Worm (Caenorhabditis elegans) whole organism, L2 larva: ENCODE results near the gene tbh-1.

Experiments
- C34F6.9 ChIP-seq: fragments of 150-350 bp; optimal IDR thresholded peaks from 2 replicates; lab custom pipeline; 2014; ENCODE audit warnings: missing biosample characterization, missing genetic modification characterization
- F13H6.1 ChIP-seq: sonication (generic microtip); optimal IDR thresholded peaks from 2 replicates; lab custom pipeline; 2016; ENCODE audit warnings: missing genetic modification characterization, missing compliant biosample characterization
- R02D3.7 ChIP-seq: fragments of 150-350 bp; optimal IDR thresholded peaks from 2 replicates; lab custom pipeline; 2014; ENCODE audit warnings: missing biosample characterization, missing genetic modification characterization
- Y55F3AM.14 ChIP-seq: fragments of 200-800 bp; sonication (Bioruptor generic); optimal IDR thresholded peaks from 2 replicates; lab custom pipeline; 2018; ENCODE audit warnings: mild to moderate bottlenecking, missing genetic modification characterization, missing compliant biosample characterization
- ZK546.5 ChIP-seq: sonication (generic microtip); optimal IDR thresholded peaks from 2 replicates; lab custom pipeline; 2017; ENCODE audit warnings: missing biosample characterization, missing genetic modification characterization
- ama-1 ChIP-seq: fragments of 150-350 bp; optimal IDR thresholded peaks from 2 replicates; lab custom pipeline; 2018; ENCODE audit warnings: inconsistent platforms
- ceh-16 ChIP-seq: fragments of 150-350 bp; optimal IDR thresholded peaks from 2 replicates; lab custom pipeline; 2014; ENCODE audit warnings: missing biosample characterization, missing genetic modification characterization
- ceh-82 ChIP-seq: fragments of 150-350 bp; optimal IDR thresholded peaks from 2 replicates; lab custom pipeline; 2014; ENCODE audit warnings: missing biosample characterization, missing genetic modification characterization
- crh-2 ChIP-seq: sonication (generic microtip); optimal IDR thresholded peaks from 2 replicates; lab custom pipeline; 2017; ENCODE audit warnings: missing biosample characterization, missing genetic modification characterization
- dmd-4 ChIP-seq: sonication (generic microtip); optimal IDR thresholded peaks from 2 replicates; lab custom pipeline; 2017; ENCODE audit warnings: missing biosample characterization, missing genetic modification characterization
- egl-27 ChIP-seq: sonication (generic microtip); optimal IDR thresholded peaks from 3 replicates; lab custom pipeline; 2017; ENCODE audit warnings: missing biosample characterization, missing genetic modification reagents, missing genetic modification characterization
- elt-1 ChIP-seq: fragments of 150-350 bp; optimal IDR thresholded peaks from 2 replicates; lab custom pipeline; 2014; ENCODE audit warnings: missing biosample characterization, missing genetic modification characterization
- elt-3 ChIP-seq: sonication (generic microtip); optimal IDR thresholded peaks from 2 replicates; lab custom pipeline; 2017; ENCODE audit warnings: missing biosample characterization, missing genetic modification characterization
- fos-1 ChIP-seq: fragments of 150-350 bp; optimal IDR thresholded peaks from 2 replicates; lab custom pipeline; 2014; ENCODE audit warnings: missing biosample characterization, missing genetic modification characterization
- lin-11 ChIP-seq: fragments of 150-350 bp; sonication (generic microtip); optimal IDR thresholded peaks from 2 replicates; lab custom pipeline; 2014; ENCODE audit warnings: missing biosample characterization, missing genetic modification characterization, inconsistent platforms, mixed read lengths
- lin-13 ChIP-seq: fragments of 150-350 bp; optimal IDR thresholded peaks from 2 replicates; lab custom pipeline; 2014; ENCODE audit warnings: missing biosample characterization, missing genetic modification reagents, missing genetic modification characterization
- lsy-2 ChIP-seq, 2 experiments: fragments of 150-350 bp in 1 of 2; sonication (generic microtip) in 1 of 2; optimal IDR thresholded peaks; 2 replicates each; lab custom pipeline; 2014 to 2017; ENCODE audit warnings: missing biosample characterization in 2 of 2, missing genetic modification characterization in 2 of 2
- mab-5 ChIP-seq: fragments of 150-350 bp; optimal IDR thresholded peaks from 2 replicates; lab custom pipeline; 2014; ENCODE audit warnings: missing biosample characterization, missing genetic modification characterization
- mdl-1 ChIP-seq, 2 experiments: fragments of 150-350 bp in 1 of 2; sonication (generic microtip) in 1 of 2; optimal IDR thresholded peaks; 2 replicates each; lab custom pipeline; 2017; ENCODE audit warnings: missing biosample characterization in 2 of 2, missing genetic modification characterization in 2 of 2
- nhr-11 ChIP-seq: fragments of 150-350 bp; optimal IDR thresholded peaks from 2 replicates; lab custom pipeline; 2014; ENCODE audit warnings: missing biosample characterization, missing genetic modification characterization
- nhr-12 ChIP-seq: fragments of 150-350 bp; optimal IDR thresholded peaks from 2 replicates; lab custom pipeline; 2014; ENCODE audit warnings: missing biosample characterization, missing genetic modification characterization
- nhr-129 ChIP-seq: fragments of 150-350 bp; optimal IDR thresholded peaks from 2 replicates; lab custom pipeline; 2014; ENCODE audit warnings: missing biosample characterization, missing genetic modification characterization
- nhr-21 ChIP-seq: fragments of 150-350 bp; optimal IDR thresholded peaks from 2 replicates; lab custom pipeline; 2014; ENCODE audit warnings: missing biosample characterization, missing genetic modification characterization
- nhr-237 ChIP-seq: fragments of 150-350 bp; optimal IDR thresholded peaks from 2 replicates; lab custom pipeline; 2014; ENCODE audit warnings: missing biosample characterization, missing genetic modification characterization
- nhr-6 ChIP-seq: fragments of 150-350 bp; optimal IDR thresholded peaks from 2 replicates; lab custom pipeline; 2014; ENCODE audit warnings: missing biosample characterization, missing genetic modification characterization
- nhr-77 ChIP-seq: fragments of 150-350 bp; optimal IDR thresholded peaks from 2 replicates; lab custom pipeline; 2014; ENCODE audit warnings: missing biosample characterization, missing genetic modification characterization
- sem-4 ChIP-seq: fragments of 150-350 bp; optimal IDR thresholded peaks from 2 replicates; lab custom pipeline; 2014; ENCODE audit warnings: missing biosample characterization, missing genetic modification reagents, missing genetic modification characterization
- sma-9 ChIP-seq, 2 experiments: fragments of 150-350 bp in 1 of 2; sonication (generic microtip) in 1 of 2; optimal IDR thresholded peaks; 2 replicates each; lab custom pipeline; 2014 to 2016; ENCODE audit warnings: missing genetic modification characterization in 2 of 2, mild to moderate bottlenecking in 1 of 2, missing biosample characterization in 1 of 2, missing compliant biosample characterization in 1 of 2, missing genetic modification reagents in 1 of 2, moderate library complexity in 1 of 2
- snpc-4 ChIP-seq: fragments of 150-350 bp; optimal IDR thresholded peaks from 2 replicates; lab custom pipeline; 2014; ENCODE audit warnings: missing biosample characterization, missing genetic modification characterization
- unc-39 ChIP-seq: fragments of 150-350 bp; optimal IDR thresholded peaks from 2 replicates; lab custom pipeline; 2014; ENCODE audit warnings: missing biosample characterization, missing genetic modification characterization
- unc-62 ChIP-seq: fragments of 150-350 bp; optimal IDR thresholded peaks from 2 replicates; lab custom pipeline; 2014; ENCODE audit warnings: missing biosample characterization, missing genetic modification reagents, missing genetic modification characterization
- zag-1 ChIP-seq: fragments of 150-350 bp; optimal IDR thresholded peaks from 2 replicates; lab custom pipeline; 2014; ENCODE audit warnings: missing biosample characterization, missing genetic modification characterization
- ztf-11 ChIP-seq: sonication (generic microtip); optimal IDR thresholded peaks from 2 replicates; lab custom pipeline; 2017; ENCODE audit warnings: missing biosample characterization, missing genetic modification characterization
- ztf-4 ChIP-seq: fragments of 150-350 bp; optimal IDR thresholded peaks from 2 replicates; lab custom pipeline; 2014; ENCODE audit warnings: missing biosample characterization, missing genetic modification characterization

Gene tbh-1

DNA sequence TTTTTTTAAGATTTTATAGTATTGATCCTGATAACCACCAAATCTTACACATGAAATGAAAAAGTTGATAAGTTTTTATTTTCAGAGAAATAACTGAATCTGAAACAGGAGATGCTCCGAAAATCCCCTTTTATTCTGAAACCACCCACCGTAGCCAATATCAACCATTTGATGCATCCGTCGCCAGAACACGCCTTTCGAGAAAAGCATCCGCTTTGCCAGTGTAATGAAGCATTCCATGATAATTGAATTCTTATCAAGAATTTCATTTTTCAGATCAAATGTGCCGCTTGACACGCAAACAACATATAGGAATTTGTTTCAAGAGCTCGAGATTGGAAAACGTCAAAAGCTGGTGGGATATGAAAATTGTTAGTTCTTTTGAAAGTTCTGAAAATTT, at the start of gene tbh-1:
Gene tbh-1 (minus strand): TSS at position 101 of the 400 bp plus-strand sequence.
- TF ChIP-seq nhr-237 (tag; lab: Kevin White, UChicago) (no peak), crh-2 (tag; lab: Kevin White, UChicago) (no peak), elt-3 (tag; lab: Kevin White, UChicago) (no peak), mdl-1 (tag; optimal IDR thresholded peaks at IDR 0.05; lab: Kevin White, UChicago) (no peak), zag-1 (tag; lab: Kevin White, UChicago) (no peak), C34F6.9 (tag; lab: Kevin White, UChicago) (no peak), unc-62 (GFP tag; lab: Kevin White, UChicago) (no peak), nhr-77 (tag; lab: Kevin White, UChicago) (no peak), ceh-16 (tag; lab: Kevin White, UChicago) (no peak), F13H6.1 (tag; lab: Kevin White, UChicago) (no peak), ceh-82 (tag; lab: Kevin White, UChicago) (no peak)

DNA sequence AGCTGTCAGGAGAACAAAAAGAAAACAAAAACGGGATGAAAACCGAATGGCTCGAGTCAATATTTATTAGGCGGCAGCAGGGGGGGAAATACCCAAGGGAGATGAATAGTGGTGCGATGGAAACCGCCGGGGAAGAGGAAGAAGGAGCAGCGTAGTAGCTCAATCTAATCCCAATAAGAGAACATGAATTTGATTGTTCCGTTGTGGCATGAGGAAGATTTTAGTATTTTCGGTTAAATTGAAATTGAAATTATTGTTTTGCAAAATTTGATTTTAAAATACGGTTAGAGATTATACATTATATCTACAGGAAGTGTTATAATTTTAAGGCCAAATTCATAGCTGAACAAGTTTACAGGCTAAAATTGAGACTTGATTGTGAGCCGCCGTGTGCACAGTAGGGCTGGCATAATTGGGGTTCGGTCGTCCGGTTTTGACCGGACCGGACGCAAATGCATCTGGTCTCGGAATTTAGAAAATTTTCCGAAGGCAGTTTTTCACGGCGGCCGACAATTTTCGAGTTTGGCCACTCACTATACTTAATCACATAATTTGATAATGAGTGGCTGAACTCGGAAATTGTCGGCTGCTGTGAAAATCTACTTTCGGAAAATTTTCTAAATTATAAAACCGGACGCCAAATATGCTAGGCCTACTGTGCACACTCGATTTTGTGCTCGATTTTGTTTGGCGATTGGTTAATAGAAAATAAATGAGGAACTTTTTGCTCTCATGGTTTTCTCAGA, 47.5 kb upstream of the tbh-1 start:
- no peak for TF ChIP-seq ama-1 (lab: Kevin White, UChicago)
- TF ChIP-seq R02D3.7 = no peak
- peak; percentile 2 for TF ChIP-seq snpc-4
- TF ChIP-seq mab-5 (tag; lab: Kevin White, UChicago) = no peak
- TF ChIP-seq elt-1 (tag; lab: Kevin White, UChicago) = no peak

DNA sequence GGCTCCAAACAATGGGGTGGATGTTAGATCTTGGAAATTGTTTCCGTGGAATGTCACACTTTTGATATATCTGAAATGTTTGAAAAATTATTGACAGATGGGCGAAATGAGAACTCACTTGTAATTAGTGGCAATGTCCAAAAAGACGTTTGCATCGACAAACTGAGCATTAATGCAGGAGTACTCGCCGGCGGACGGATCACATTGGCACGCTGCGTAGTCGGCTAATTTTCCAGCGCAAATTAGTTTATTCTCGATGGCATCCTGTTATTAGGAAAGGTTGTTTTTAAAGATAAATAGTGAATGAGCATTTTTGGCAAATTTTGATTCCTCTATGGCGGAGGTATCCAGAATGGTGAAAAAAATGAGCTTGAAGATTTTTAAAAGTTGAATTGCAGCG, 46.1 kb upstream of the tbh-1 start:
- TF ChIP-seq R02D3.7 (no peak), C34F6.9 (tag; lab: Kevin White, UChicago) (no peak), nhr-21 (no peak), ztf-4 (tag; lab: Kevin White, UChicago) (no peak), ztf-11 (tag; lab: Kevin White, UChicago) (no peak), unc-62 (GFP tag; lab: Kevin White, UChicago) (no peak), nhr-129 (no peak), nhr-77 (tag; lab: Kevin White, UChicago) (no peak), nhr-237 (tag; lab: Kevin White, UChicago) (no peak), nhr-11 (tag; lab: Kevin White, UChicago) (no peak), sem-4 (tag; lab: Kevin White, UChicago) (no peak), mdl-1 (tag; optimal IDR thresholded peaks at IDR 0.05; lab: Kevin White, UChicago) (no peak), nhr-12 (tag; lab: Kevin White, UChicago) (no peak)

DNA sequence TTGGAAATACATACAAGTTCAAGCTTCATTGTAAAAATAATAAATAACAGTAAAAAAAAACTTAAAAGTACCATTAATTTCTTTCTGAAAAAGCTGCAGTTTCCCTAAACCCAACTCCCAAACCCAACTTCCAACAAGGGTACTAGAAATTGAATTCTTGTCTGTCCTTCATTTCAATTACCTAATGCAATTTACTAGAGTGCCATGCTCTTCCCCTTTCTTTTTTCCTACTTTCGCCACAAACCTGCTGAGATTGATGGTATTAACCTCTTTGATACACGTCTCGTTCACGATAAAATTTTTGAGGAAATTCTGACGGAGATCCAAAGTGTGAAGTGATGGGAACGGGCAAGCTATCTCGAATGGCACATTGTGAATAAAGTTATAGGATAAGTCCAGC, 43.2 kb upstream of the tbh-1 start:
- TF ChIP-seq C34F6.9 (tag; lab: Kevin White, UChicago) = no peak
- TF ChIP-seq elt-1 (tag; lab: Kevin White, UChicago) = no peak
- TF ChIP-seq nhr-6 (tag; lab: Kevin White, UChicago) = no peak
- no peak for TF ChIP-seq fos-1 (tag; lab: Kevin White, UChicago)
- no peak for TF ChIP-seq ZK546.5 (tag; lab: Kevin White, UChicago)
- no peak for TF ChIP-seq nhr-237 (tag; lab: Kevin White, UChicago)
- no peak for TF ChIP-seq lin-11 (tag; lab: Kevin White, UChicago)
- TF ChIP-seq lin-13 (GFP tag; lab: Kevin White, UChicago) = no peak

DNA sequence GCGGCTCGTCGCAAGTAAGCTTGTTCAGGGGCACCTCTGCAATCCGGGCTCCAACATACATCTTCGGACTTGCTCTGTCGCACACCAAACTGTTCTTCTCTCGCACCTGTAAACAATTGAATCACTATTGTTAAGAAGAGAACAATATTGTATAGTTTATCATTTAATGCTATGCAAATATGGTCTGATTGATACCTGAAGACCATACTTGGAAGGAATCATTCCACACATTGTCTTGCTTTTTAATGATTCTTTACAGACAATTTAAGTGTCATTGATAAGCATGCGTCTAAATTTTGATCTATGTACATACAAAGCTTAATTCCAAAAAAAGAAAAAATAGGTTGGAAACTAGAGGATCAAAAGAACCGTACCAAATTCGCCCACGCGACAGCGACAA, 42.2 kb upstream of the tbh-1 start:
- TF ChIP-seq Y55F3AM.14 (GFP tag; lab: Kevin White, UChicago) = no peak
- peak; percentile 16 for TF ChIP-seq sma-9 (GFP tag; optimal IDR thresholded peaks at IDR 0.05; lab: Kevin White, UChicago)
- TF ChIP-seq sma-9 (tag; optimal IDR thresholded peaks at IDR 0.05; lab: Kevin White, UChicago) = no peak

DNA sequence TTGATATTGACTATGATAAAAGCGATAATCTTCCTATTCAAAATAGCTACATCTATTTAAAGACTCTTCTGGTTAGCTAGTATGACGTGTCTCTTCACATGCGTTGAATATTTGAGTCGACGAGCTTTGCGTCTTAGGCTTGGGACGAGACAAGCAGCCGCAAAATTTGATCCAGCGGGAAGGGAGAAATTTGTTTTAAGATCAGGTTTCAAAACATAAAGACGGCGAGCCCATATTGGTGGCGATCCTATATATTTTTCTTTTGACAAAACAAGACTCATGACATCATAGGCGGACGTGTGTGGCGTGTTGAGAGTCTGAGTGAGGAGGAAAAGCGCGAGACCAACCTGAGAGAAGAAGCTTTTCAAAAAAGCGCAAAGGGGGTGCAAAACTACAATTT, 40.8 kb upstream of the tbh-1 start:
- TF ChIP-seq dmd-4 (tag; lab: Kevin White, UChicago) = no peak
- TF ChIP-seq lin-11 (tag; lab: Kevin White, UChicago) = no peak
- no peak for TF ChIP-seq egl-27 (tag; lab: Kevin White, UChicago)
- no peak for TF ChIP-seq zag-1 (tag; lab: Kevin White, UChicago)
- no peak for TF ChIP-seq nhr-21
- TF ChIP-seq unc-39 (tag; lab: Kevin White, UChicago) = no peak
- no peak for TF ChIP-seq ztf-4 (tag; lab: Kevin White, UChicago)
- no peak for TF ChIP-seq lsy-2 (tag; optimal IDR thresholded peaks at IDR 0.05; lab: Kevin White, UChicago)
- TF ChIP-seq nhr-77 (tag; lab: Kevin White, UChicago) = no peak
- no peak for TF ChIP-seq R02D3.7
